Fruit fly (Drosophila melanogaster): ENCODE measurements around the gene CG42264.
A peak's percentile ranks its signal among the peaks of the same experiment; 100 is the strongest.

The CG42264 gene

dm6 chrX:5800634-5801033 lies 24.2 kb upstream of the CG42264 start:
- TF ChIP-seq ac (GFP tag; optimal IDR thresholded peaks at IDR 0.05): no peak
- no peak for TF ChIP-seq CTCF (GFP tag; optimal IDR thresholded peaks at IDR 0.05)
- TF ChIP-seq Xrp1 (GFP tag; IDR thresholded peaks at IDR 0.05): peak; percentile 15; the same call in 1 of the 2 replicates
- TF ChIP-seq prd (optimal IDR thresholded peaks at IDR 0.05): no peak
- peak; percentile 13; the same call in 1 of the 3 replicates for TF ChIP-seq prd (GFP tag; IDR thresholded peaks at IDR 0.05)
- TF ChIP-seq zfh1 (GFP tag; IDR thresholded peaks at IDR 0.05): 0 out of 3 replicates have a peak, but pooled peaks have one; percentile 20
- TF ChIP-seq CG10366 (GFP tag; IDR thresholded peaks at IDR 0.05): no peak
- no peak for TF ChIP-seq CG7357 (GFP tag; IDR thresholded peaks at IDR 0.05)
- no peak for TF ChIP-seq CG7963 (GFP tag; IDR thresholded peaks at IDR 0.05; ENCODE audit: partially characterized antibody)
- no peak for TF ChIP-seq CG30431 (GFP tag; optimal IDR thresholded peaks at IDR 0.05)
- peak; percentile 5 for TF ChIP-seq CG2712 (tag; optimal IDR thresholded peaks at IDR 0.05)
- TF ChIP-seq sens (GFP tag): peak; percentile 72
- TF ChIP-seq ab (GFP tag; optimal IDR thresholded peaks at IDR 0.05): no peak
- TF ChIP-seq eve (GFP tag; optimal IDR thresholded peaks at IDR 0.05): no peak

- TF ChIP-seq MESR4 (GFP tag; optimal IDR thresholded peaks at IDR 0.05): no peak
Measured at dm6 chrX:5791840-5792239, 15.4 kb upstream of the CG42264 start, which contains the start of gene CG12239. Gene CG12239, plus strand, starts transcription at chrX:5792140.

dm6 chrX:5789187-5789586 lies 12.7 kb upstream of the CG42264 start, which contains the start of gene CG15767:
Gene CG15767, plus strand, starts transcription at chrX:5789487.
- no peak for TF ChIP-seq CG6654 (GFP tag; optimal IDR thresholded peaks at IDR 0.05)
- TF ChIP-seq gro (GFP tag; optimal IDR thresholded peaks at IDR 0.05): no peak
- TF ChIP-seq Chrac-16 (GFP tag; optimal IDR thresholded peaks at IDR 0.05): no peak
- TF ChIP-seq C15 (GFP tag; IDR thresholded peaks at IDR 0.05): no peak
- TF ChIP-seq CG30020 (tag; optimal IDR thresholded peaks at IDR 0.05): no peak

- TF ChIP-seq CG10462 (GFP tag; optimal IDR thresholded peaks at IDR 0.05) (no peak), CG3726 (GFP tag; IDR thresholded peaks at IDR 0.05) (no peak), dpn (GFP tag; optimal IDR thresholded peaks at IDR 0.05) (no peak), nerfin-1 (tag; optimal IDR thresholded peaks at IDR 0.05) (no peak), CG12391 (tag; optimal IDR thresholded peaks at IDR 0.05) (peak; percentile 56), CG14050 (GFP tag; IDR thresholded peaks at IDR 0.05) (no peak), Atf6 (GFP tag; IDR thresholded peaks at IDR 0.05) (no peak), p53 (GFP tag; optimal IDR thresholded peaks at IDR 0.05) (no peak), gfzf (GFP tag; optimal IDR thresholded peaks at IDR 0.05) (no peak), TFAM (GFP tag; optimal IDR thresholded peaks at IDR 0.05) (no peak), Aef1 (GFP tag; IDR thresholded peaks at IDR 0.05) (no peak), bcd (GFP tag; optimal IDR thresholded peaks at IDR 0.05) (no peak), Ets97D (GFP tag; optimal IDR thresholded peaks at IDR 0.05) (no peak), CG10979 (tag; optimal IDR thresholded peaks at IDR 0.05) (no peak), dmrt11E (tag; optimal IDR thresholded peaks at IDR 0.05) (no peak), org-1 (GFP tag; optimal IDR thresholded peaks at IDR 0.05) (peak; percentile 1), CG18619 (GFP tag; optimal IDR thresholded peaks at IDR 0.05) (no peak), her (GFP tag; optimal IDR thresholded peaks at IDR 0.05) (no peak), CG32767 (GFP tag; IDR thresholded peaks at IDR 0.05) (no peak), CG32772 (GFP tag; IDR thresholded peaks at IDR 0.05) (no peak), lov (optimal IDR thresholded peaks at IDR 0.05) (no peak), lov (GFP tag; IDR thresholded peaks at IDR 0.05) (no peak), CG17612 (GFP tag; IDR thresholded peaks at IDR 0.05) (no peak), lmd (GFP tag; IDR thresholded peaks at IDR 0.05) (0 out of 2 replicates have a peak, but pooled peaks have one; percentile 21), CG7963 (GFP tag; IDR thresholded peaks at IDR 0.05; ENCODE audit: partially characterized antibody) (no peak), CG1647 (GFP tag; optimal IDR thresholded peaks at IDR 0.05) (no peak), chinmo (GFP tag; IDR thresholded peaks at IDR 0.05; ENCODE audit: partially characterized antibody) (no peak), CG14441 (GFP tag; IDR thresholded peaks at IDR 0.05) (peak; percentile 43), tin (GFP tag; optimal IDR thresholded peaks at IDR 0.05) (no peak), Doc3 (GFP tag; IDR thresholded peaks at IDR 0.05; ENCODE audit: partially characterized antibody) (no peak)
Measured at dm6 chrX:5786559-5786958, 10.1 kb upstream of the CG42264 start.
